Fruit fly (Drosophila melanogaster) whole organism, wandering third instar larva: ENCODE data around the gene pcm.

ENCODE experiments used
- Abd-B ChIP-seq: fragments of >200 bp; optimal IDR thresholded peaks from 2 replicates; lab custom pipeline; 2017; ENCODE audit warnings: missing biosample characterization, missing genetic modification characterization
- N ChIP-seq: fragments of >200 bp; optimal IDR thresholded peaks from 2 replicates; lab custom pipeline; 2018; ENCODE audit warnings: missing biosample characterization, missing external identifiers, missing genetic modification characterization
- OdsH ChIP-seq: fragments of 200-800 bp; sonication (Bioruptor generic); optimal IDR thresholded peaks from 2 replicates; lab custom pipeline; 2016; ENCODE audit warnings: missing biosample characterization, mild to moderate bottlenecking, missing genetic modification characterization
- br ChIP-seq: fragments of 200-800 bp; sonication (Bioruptor generic); optimal IDR thresholded peaks from 2 replicates; lab custom pipeline; 2016; ENCODE audit warnings: missing biosample characterization, missing genetic modification characterization
- ey ChIP-seq: fragments of 200-800 bp; sonication (Bioruptor generic); optimal IDR thresholded peaks from 2 replicates; lab custom pipeline; 2016; ENCODE audit warnings: missing biosample characterization, missing genetic modification characterization
- foxo ChIP-seq, 2 experiments: fragments of 200-800 bp; sonication (Bioruptor generic); optimal IDR thresholded peaks; 2 replicates in 1 of 2; 3 replicates in 1 of 2; lab custom pipeline; 2016 to 2017; ENCODE audit warnings: missing biosample characterization in 2 of 2, missing genetic modification characterization in 2 of 2
- pan ChIP-seq: fragments of >200 bp; optimal IDR thresholded peaks from 2 replicates; lab custom pipeline; 2017
- psq ChIP-seq: fragments of 200-800 bp; sonication (Bioruptor generic); optimal IDR thresholded peaks from 3 replicates; lab custom pipeline; 2017; ENCODE audit warnings: missing biosample characterization, mild to moderate bottlenecking, missing genetic modification characterization, moderate library complexity
- tai ChIP-seq: sonication (Bioruptor generic); optimal IDR thresholded peaks from 2 replicates; lab custom pipeline; 2016; ENCODE audit warnings: missing biosample characterization, missing genetic modification characterization

dm6 chrX:19520376-19520775 lies 28.6 kb upstream of the pcm start:
- TF ChIP-seq tai (GFP tag; lab: Kevin White, UChicago), result no peak
- no peak for TF ChIP-seq pan (lab: Kevin White, UChicago)
- TF ChIP-seq N (GFP tag; lab: Kevin White, UChicago), result no peak
- no peak for TF ChIP-seq br (GFP tag; lab: Kevin White, UChicago)
- TF ChIP-seq psq, result no peak
- TF ChIP-seq Abd-B (GFP tag; lab: Kevin White, UChicago), result no peak
- TF ChIP-seq OdsH (GFP tag; lab: Kevin White, UChicago), result no peak
- no peak for TF ChIP-seq ey
- no peak for TF ChIP-seq foxo (GFP tag; optimal IDR thresholded peaks at IDR 0.05; lab: Kevin White, UChicago)
